Worm (Caenorhabditis elegans): ENCODE results near the gene sri-57.

DNA sequence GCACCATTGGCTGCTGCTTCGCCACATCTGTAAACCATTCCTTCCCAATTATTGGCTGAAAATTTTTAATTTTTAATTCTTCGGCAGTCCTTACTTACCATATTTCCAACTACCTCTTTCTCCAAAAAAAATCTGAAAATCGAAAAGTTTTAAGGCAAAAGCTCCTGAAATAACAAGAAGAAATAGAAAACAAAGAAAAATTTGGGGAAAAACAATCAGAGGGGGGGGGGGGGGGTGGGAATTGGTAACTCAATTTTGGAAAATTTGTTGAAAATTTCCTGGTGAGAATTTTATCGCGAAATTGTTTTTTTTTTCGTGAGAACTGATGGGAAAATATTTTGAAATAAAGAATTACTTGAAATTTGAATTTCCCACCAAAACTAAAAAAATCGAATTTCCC, 20.3 kb upstream of the sri-57 start, which contains the start of gene set-11:
- no peak for TF ChIP-seq ztf-29 (GFP tag; IDR thresholded peaks at IDR 0.05)
- no peak for TF ChIP-seq tab-1 (GFP tag; IDR thresholded peaks at IDR 0.05)
- TF ChIP-seq T22C8.4 (GFP tag; IDR thresholded peaks at IDR 0.05) = no peak
- TF ChIP-seq cog-1 (tag; optimal IDR thresholded peaks at IDR 0.05) = no peak
- TF ChIP-seq klf-2 (GFP tag; conservative IDR thresholded peaks at IDR 0.05) = no peak
- no peak for TF ChIP-seq med-1 (GFP tag; optimal IDR thresholded peaks at IDR 0.05; ENCODE audit: insufficient read depth)
- no peak for TF ChIP-seq flt-1 (GFP tag; IDR thresholded peaks at IDR 0.05)
- TF ChIP-seq ref-1 (GFP tag; conservative IDR thresholded peaks at IDR 0.05) = no peak
